Fruit fly (Drosophila melanogaster) whole organism, embryonic: ENCODE measurements around the gene Rpn1.

Source experiments
- CG10654 ChIP-seq: fragments of 200-800 bp; sonication (Bioruptor generic); optimal IDR thresholded peaks from 2 replicates; lab custom pipeline; 2016; ENCODE audit warnings: missing biosample characterization, missing genetic modification characterization
- CG11695 ChIP-seq: fragments of 200-800 bp; sonication (Bioruptor generic); IDR thresholded peaks from 3 replicates; pipeline ENCODE4 v1.3.6; 2022; ENCODE audit warnings: missing biosample characterization, missing genetic modification characterization
- CG11696 ChIP-seq: fragments of 200-800 bp; sonication (Bioruptor generic); IDR thresholded peaks from 2 replicates; pipeline ENCODE4 v1.3.6; 2022; ENCODE audit warnings: missing biosample characterization, missing genetic modification characterization
- CG12071 ChIP-seq: fragments of 200-800 bp; sonication (Bioruptor generic); optimal IDR thresholded peaks from 3 replicates; lab custom pipeline; 2018; ENCODE audit warnings: missing biosample characterization, mild to moderate bottlenecking, missing genetic modification characterization
- CG1792 ChIP-seq: fragments of 200-800 bp; sonication (Bioruptor generic); optimal IDR thresholded peaks from 2 replicates; lab custom pipeline; 2016; ENCODE audit warnings: missing biosample characterization, missing genetic modification characterization
- CG18011 ChIP-seq: fragments of 200-800 bp; sonication (Bioruptor generic); optimal IDR thresholded peaks from 2 replicates; lab custom pipeline; 2017; ENCODE audit warnings: missing biosample characterization, missing genetic modification characterization, mild to moderate bottlenecking, moderate library complexity, missing genotype
- CG30020 ChIP-seq: fragments of 200-800 bp; optimal IDR thresholded peaks from 2 replicates; lab custom pipeline; 2019; ENCODE audit warnings: missing biosample characterization, mild to moderate bottlenecking, missing genetic modification characterization, moderate library complexity
- CG3163 ChIP-seq: fragments of 200-800 bp; sonication (Bioruptor generic); optimal IDR thresholded peaks from 3 replicates; lab custom pipeline; 2016; ENCODE audit warnings: missing biosample characterization, missing genetic modification characterization
- CG33213 ChIP-seq: fragments of 200-800 bp; sonication (Bioruptor generic); optimal IDR thresholded peaks from 3 replicates; lab custom pipeline; 2016; ENCODE audit warnings: missing biosample characterization, missing genetic modification characterization
- CG34422 ChIP-seq: fragments of 200-800 bp; sonication (Bioruptor generic); IDR thresholded peaks from 3 replicates; pipeline ENCODE4 v1.3.6; 2022; ENCODE audit warnings: missing biosample characterization, missing genetic modification characterization
- CG4424 ChIP-seq: fragments of 200-800 bp; sonication (Bioruptor generic); optimal IDR thresholded peaks from 3 replicates; lab custom pipeline; 2016; ENCODE audit warnings: missing biosample characterization, missing genetic modification characterization
- CG6765 ChIP-seq: fragments of 200-800 bp; sonication (Bioruptor generic); optimal IDR thresholded peaks from 3 replicates; lab custom pipeline; 2017; ENCODE audit warnings: missing biosample characterization, mild to moderate bottlenecking, missing genetic modification characterization
- CG7963 ChIP-seq: fragments of 200-800 bp; sonication (Bioruptor generic); IDR thresholded peaks from 3 replicates; pipeline ENCODE4 v1.3.6; 2022; ENCODE audit warnings: missing biosample characterization, missing genetic modification characterization; ENCODE audit not compliant: partially characterized antibody
- CG7987 ChIP-seq: fragments of 200-800 bp; sonication (Bioruptor generic); optimal IDR thresholded peaks from 2 replicates; lab custom pipeline; 2018; ENCODE audit warnings: missing biosample characterization, mild to moderate bottlenecking, missing genetic modification characterization, moderate library complexity
- Dll ChIP-seq: fragments of 200-800 bp; sonication (Bioruptor generic); IDR thresholded peaks from 4 replicates; pipeline ENCODE4 v1.3.6; 2022; ENCODE audit warnings: missing biosample characterization, missing genetic modification characterization; ENCODE audit not compliant: partially characterized antibody
- Dref ChIP-seq: fragments of 200-800 bp; sonication (Bioruptor generic); IDR thresholded peaks from 2 replicates; pipeline ENCODE4 v1.3.6; 2022; ENCODE audit warnings: missing biosample characterization, missing genetic modification characterization
- E2f1 ChIP-seq: fragments of 200-800 bp; sonication (Bioruptor generic); IDR thresholded peaks from 2 replicates; pipeline ENCODE4 v1.3.6; 2022; ENCODE audit warnings: missing biosample characterization, missing genetic modification characterization
- E2f2 ChIP-seq: fragments of 200-800 bp; sonication (Bioruptor generic); IDR thresholded peaks from 2 replicates; pipeline ENCODE4 v1.3.6; 2022; ENCODE audit warnings: missing biosample characterization, missing genetic modification characterization
- HLHmδ ChIP-seq: fragments of 200-800 bp; sonication (Bioruptor generic); optimal IDR thresholded peaks from 2 replicates; lab custom pipeline; 2018; ENCODE audit warnings: missing biosample characterization, mild to moderate bottlenecking, missing genetic modification characterization, moderate library complexity
- Hey ChIP-seq: fragments of 200-800 bp; sonication (Bioruptor generic); optimal IDR thresholded peaks from 3 replicates; lab custom pipeline; 2018; ENCODE audit warnings: missing biosample characterization, mild to moderate bottlenecking, missing genetic modification characterization
- Hmx ChIP-seq: fragments of 200-800 bp; sonication (Bioruptor generic); optimal IDR thresholded peaks from 2 replicates; lab custom pipeline; 2016; ENCODE audit warnings: missing biosample characterization, missing genetic modification characterization
- Lpt ChIP-seq: fragments of >200 bp; optimal IDR thresholded peaks from 2 replicates; lab custom pipeline; 2018; ENCODE audit warnings: missing biosample characterization, missing genetic modification characterization
- MBD-R2 ChIP-seq: fragments of 200-800 bp; sonication (Bioruptor generic); IDR thresholded peaks from 2 replicates; pipeline ENCODE4 v1.3.6; 2022; ENCODE audit warnings: missing biosample characterization, missing genetic modification characterization
- Ptx1 ChIP-seq: fragments of 200-800 bp; sonication (Bioruptor generic); IDR thresholded peaks from 2 replicates; pipeline ENCODE4 v1.3.6; 2022; ENCODE audit warnings: missing biosample characterization, missing genetic modification characterization
- Trl ChIP-seq, 3 experiments: fragments of >200 bp in 2 of 3; fragments of 200-800 bp in 1 of 3; sonication (Bioruptor generic) in 1 of 3; optimal IDR thresholded peaks; 2 replicates in 1 of 3; 3 replicates in 2 of 3; lab custom pipeline; 2016 to 2017; ENCODE audit warnings: missing biosample characterization in 1 of 3, missing genetic modification characterization in 1 of 3
- ap ChIP-seq: fragments of 200-800 bp; sonication (Bioruptor generic); IDR thresholded peaks from 2 replicates; pipeline ENCODE4 v1.3.6; 2022; ENCODE audit warnings: missing biosample characterization, missing genetic modification characterization
- bab2 ChIP-seq: fragments of 200-800 bp; sonication (Bioruptor generic); optimal IDR thresholded peaks from 2 replicates; lab custom pipeline; 2016; ENCODE audit warnings: missing biosample characterization, missing genetic modification characterization
- bigmax ChIP-seq: fragments of 200-800 bp; sonication (Bioruptor generic); optimal IDR thresholded peaks from 2 replicates; lab custom pipeline; 2018; ENCODE audit warnings: missing biosample characterization, mild to moderate bottlenecking, missing genetic modification characterization
- cad ChIP-seq: fragments of >200 bp; optimal IDR thresholded peaks from 2 replicates; lab custom pipeline; 2017; ENCODE audit warnings: missing biosample characterization, missing genetic modification characterization
- chinmo ChIP-seq: fragments of 200-800 bp; sonication (Bioruptor generic); IDR thresholded peaks from 4 replicates; pipeline ENCODE4 v1.3.6; 2022; ENCODE audit warnings: missing biosample characterization, missing genetic modification characterization; ENCODE audit not compliant: partially characterized antibody
- crc ChIP-seq: fragments of 200-800 bp; sonication (Bioruptor generic); optimal IDR thresholded peaks from 2 replicates; lab custom pipeline; 2016; ENCODE audit warnings: missing biosample characterization, missing genetic modification characterization
- dysf ChIP-seq: fragments of 200-800 bp; sonication (Bioruptor generic); IDR thresholded peaks from 3 replicates; pipeline ENCODE4 v1.3.6; 2022; ENCODE audit warnings: missing biosample characterization, missing genetic modification characterization
- ewg ChIP-seq: fragments of 200-800 bp; sonication (Bioruptor generic); optimal IDR thresholded peaks from 3 replicates; lab custom pipeline; 2017; ENCODE audit warnings: mild to moderate bottlenecking, missing biosample characterization, missing genetic modification reagents, missing genetic modification characterization
- fd64A ChIP-seq: fragments of 200-800 bp; sonication (Bioruptor generic); optimal IDR thresholded peaks from 3 replicates; lab custom pipeline; 2018; ENCODE audit warnings: missing biosample characterization, mild to moderate bottlenecking, missing genetic modification characterization
- grau ChIP-seq: fragments of 200-800 bp; optimal IDR thresholded peaks from 3 replicates; lab custom pipeline; 2019; ENCODE audit warnings: missing biosample characterization, mild to moderate bottlenecking, missing genetic modification characterization, moderate library complexity
- gsb ChIP-seq: fragments of 200-800 bp; sonication (Bioruptor generic); IDR thresholded peaks from 2 replicates; pipeline ENCODE4 v1.3.6; 2022; ENCODE audit warnings: missing biosample characterization, missing genetic modification characterization
- h ChIP-seq: fragments of >200 bp; optimal IDR thresholded peaks from 2 replicates; lab custom pipeline; 2017
- jigr1 ChIP-seq: fragments of 200-800 bp; sonication (Bioruptor generic); IDR thresholded peaks from 3 replicates; pipeline ENCODE4 v1.3.6; 2022; ENCODE audit warnings: missing biosample characterization, missing genetic modification characterization
- kni ChIP-seq: fragments of 200-800 bp; sonication (Bioruptor generic); optimal IDR thresholded peaks from 3 replicates; lab custom pipeline; 2017; ENCODE audit warnings: mild to moderate bottlenecking, missing biosample characterization, missing genetic modification reagents, missing genetic modification characterization
- lilli ChIP-seq: fragments of 200-800 bp; sonication (Bioruptor generic); optimal IDR thresholded peaks from 3 replicates; lab custom pipeline; 2016; ENCODE audit warnings: missing biosample characterization, missing genetic modification characterization
- lov ChIP-seq, 2 experiments: fragments of 200-800 bp in 1 of 2; fragments of >200 bp in 1 of 2; sonication (Bioruptor generic) in 1 of 2; IDR thresholded peaks in 1 of 2; optimal IDR thresholded peaks in 1 of 2; 2 replicates in 1 of 2; 3 replicates in 1 of 2; pipeline versions ENCODE4 v1.3.6 to Lab custom; 2017 to 2022; ENCODE audit warnings: missing biosample characterization in 1 of 2, missing genetic modification characterization in 1 of 2
- nerfin-1 ChIP-seq: fragments of 200-800 bp; sonication (Bioruptor generic); optimal IDR thresholded peaks from 3 replicates; lab custom pipeline; 2019; ENCODE audit warnings: missing biosample characterization, mild to moderate bottlenecking, missing genetic modification characterization, moderate library complexity
- phol ChIP-seq: fragments of 200-800 bp; sonication (Bioruptor generic); optimal IDR thresholded peaks from 3 replicates; lab custom pipeline; 2018; ENCODE audit warnings: missing biosample characterization, mild to moderate bottlenecking, missing genetic modification characterization, moderate library complexity
- pros ChIP-seq: fragments of 200-800 bp; sonication (Bioruptor generic); optimal IDR thresholded peaks from 3 replicates; lab custom pipeline; 2019; ENCODE audit warnings: missing biosample characterization, mild to moderate bottlenecking, missing genetic modification characterization, moderate library complexity
- pum ChIP-seq: fragments of 200-800 bp; sonication (Bioruptor generic); optimal IDR thresholded peaks from 2 replicates; lab custom pipeline; 2016; ENCODE audit warnings: missing biosample characterization, missing genetic modification characterization
- salm ChIP-seq: fragments of 200-800 bp; sonication (Bioruptor generic); optimal IDR thresholded peaks from 2 replicates; lab custom pipeline; 2018; ENCODE audit warnings: missing biosample characterization, mild to moderate bottlenecking, missing genetic modification characterization
- shn ChIP-seq: fragments of 200-800 bp; sonication (Bioruptor generic); optimal IDR thresholded peaks from 3 replicates; lab custom pipeline; 2016; ENCODE audit warnings: missing biosample characterization, missing genetic modification characterization
- ssp ChIP-seq: fragments of 200-800 bp; sonication (Bioruptor generic); IDR thresholded peaks from 2 replicates; pipeline ENCODE4 v1.3.6; 2022; ENCODE audit warnings: missing biosample characterization, missing genetic modification characterization
- tin ChIP-seq: fragments of 200-800 bp; sonication (Bioruptor generic); optimal IDR thresholded peaks from 3 replicates; lab custom pipeline; 2016; ENCODE audit warnings: missing biosample characterization, missing genetic modification characterization
- tna ChIP-seq: fragments of 200-800 bp; sonication (Bioruptor generic); IDR thresholded peaks from 2 replicates; pipeline ENCODE4 v1.3.6; 2022; ENCODE audit warnings: missing biosample characterization, missing genetic modification characterization; ENCODE audit not compliant: partially characterized antibody
- tup ChIP-seq: fragments of 200-800 bp; sonication (Bioruptor generic); optimal IDR thresholded peaks from 2 replicates; lab custom pipeline; 2016; ENCODE audit warnings: missing biosample characterization, mild to moderate bottlenecking, missing genetic modification characterization, moderate library complexity

Rpn1 gene

dm6 chr3L:19910054-19910414 is 4.8 kb upstream of the Rpn1 start, which contains the start of the genes Mi-2 and Prp3 (continued):
- peak in 1 of 2 experiments; percentile 80 for TF ChIP-seq Trl (optimal IDR thresholded peaks at IDR 0.05; lab: Kevin White, UChicago)
- TF ChIP-seq Trl (GFP tag; optimal IDR thresholded peaks at IDR 0.05; lab: Kevin White, UChicago) = peak; percentile 74
- TF ChIP-seq CG7987 (GFP tag; lab: Kevin White, UChicago) = no peak
- no peak for TF ChIP-seq HLHmδ (GFP tag; lab: Kevin White, UChicago)
- peak; percentile 7 for TF ChIP-seq ewg
- no peak for TF ChIP-seq cad
- TF ChIP-seq Dref (GFP tag; lab: Robert Waterston, UW) = peak; percentile 83
- TF ChIP-seq phol (tag; lab: Kevin White, UChicago) = peak; percentile 99
- peak; percentile 6 for TF ChIP-seq lilli (GFP tag; lab: Kevin White, UChicago)
- no peak for TF ChIP-seq jigr1 (GFP tag; lab: Robert Waterston, UW)
- TF ChIP-seq nerfin-1 (tag; lab: Kevin White, UChicago) = peak; percentile 53
- no peak for TF ChIP-seq Ptx1
- TF ChIP-seq lov (optimal IDR thresholded peaks at IDR 0.05; lab: Kevin White, UChicago) = no peak
- TF ChIP-seq lov (GFP tag; IDR thresholded peaks at IDR 0.05; lab: Robert Waterston, UW) = no peak
- TF ChIP-seq tup (GFP tag; lab: Kevin White, UChicago) = no peak
- no peak for TF ChIP-seq CG3163 (GFP tag; lab: Kevin White, UChicago)
- no peak for TF ChIP-seq salm (tag; lab: Kevin White, UChicago)
- TF ChIP-seq tin (GFP tag; lab: Kevin White, UChicago) = no peak
- TF ChIP-seq Lpt (GFP tag; lab: Kevin White, UChicago) = no peak
- no peak for TF ChIP-seq gsb (GFP tag; lab: Robert Waterston, UW)
- TF ChIP-seq CG10654 = no peak
- no peak for TF ChIP-seq Hmx (GFP tag; lab: Kevin White, UChicago)
- peak; percentile 62 for TF ChIP-seq E2f2 (GFP tag; lab: Robert Waterston, UW)
- no peak for TF ChIP-seq fd64A (GFP tag; lab: Kevin White, UChicago)
- no peak for TF ChIP-seq dysf (GFP tag; lab: Robert Waterston, UW)
- TF ChIP-seq shn (GFP tag; lab: Kevin White, UChicago) = no peak
- TF ChIP-seq E2f1 (GFP tag; lab: Robert Waterston, UW) = 0 out of 2 replicates have a peak, but pooled peaks have one; percentile 14
- no peak for TF ChIP-seq CG12071 (GFP tag; lab: Kevin White, UChicago)
- TF ChIP-seq grau (tag; lab: Kevin White, UChicago) = no peak
- TF ChIP-seq Dll (GFP tag; lab: Robert Waterston, UW) = no peak
- peak; percentile 24 for TF ChIP-seq CG30020
- peak; percentile 20; the same call in 1 of the 4 replicates for TF ChIP-seq chinmo
- no peak for TF ChIP-seq Hey (tag; lab: Kevin White, UChicago)
- no peak for TF ChIP-seq ssp
- no peak for TF ChIP-seq kni (GFP tag; lab: Kevin White, UChicago)
- TF ChIP-seq bab2 (GFP tag; lab: Kevin White, UChicago) = no peak
- TF ChIP-seq MBD-R2 = peak; percentile 94
- TF ChIP-seq crc = no peak
- no peak; the same call in 2 of the 3 replicates for TF ChIP-seq CG11695 (GFP tag; lab: Robert Waterston, UW)
- TF ChIP-seq CG7963 (GFP tag; lab: Robert Waterston, UW) = no peak
- no peak for TF ChIP-seq pum
- peak; percentile 70; the same call in 2 of the 3 replicates for TF ChIP-seq CG34422 (GFP tag; lab: Robert Waterston, UW)
- TF ChIP-seq tna (GFP tag; lab: Robert Waterston, UW) = no peak
- TF ChIP-seq pros = no peak
- TF ChIP-seq CG33213 (GFP tag; lab: Kevin White, UChicago) = peak; percentile 56
- no peak for TF ChIP-seq h
- TF ChIP-seq bigmax (GFP tag; lab: Kevin White, UChicago) = no peak
- no peak for TF ChIP-seq CG18011 (GFP tag; lab: Kevin White, UChicago)
- TF ChIP-seq ap (GFP tag; lab: Robert Waterston, UW) = no peak
- TF ChIP-seq CG6765 (GFP tag; lab: Kevin White, UChicago) = no peak
- TF ChIP-seq CG4424 (GFP tag; lab: Kevin White, UChicago) = no peak
- no peak for TF ChIP-seq CG1792
- TF ChIP-seq CG11696 = no peak
